Fruit fly (Drosophila melanogaster): Measurements from ENCODE around the gene CG11695.

Gene CG11695

DNA sequence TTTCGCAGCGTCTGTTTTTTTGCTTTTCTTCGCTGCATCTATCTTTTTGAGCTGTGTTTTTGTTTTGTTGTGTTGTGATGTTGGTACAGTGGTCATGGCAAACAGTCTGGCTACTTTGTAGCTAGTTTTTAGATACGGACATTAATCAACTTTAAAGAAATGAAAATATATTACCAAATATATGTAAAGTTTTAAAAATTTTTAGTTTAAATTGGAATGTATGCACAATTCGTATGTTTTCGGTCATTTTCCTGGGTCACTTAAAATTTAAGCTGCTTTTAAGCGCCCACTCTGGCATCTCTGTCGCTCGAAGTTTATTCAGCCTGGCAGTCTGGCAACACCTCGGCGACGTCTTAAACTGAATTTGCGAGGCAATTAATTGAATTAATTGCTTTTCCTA is at the start of gene CG11695:
TSS of gene CG11695 (plus strand) at position 344 of the 400 bp plus-strand sequence.
- TF ChIP-seq noc (tag; optimal IDR thresholded peaks at IDR 0.05), result peak; percentile 54

DNA sequence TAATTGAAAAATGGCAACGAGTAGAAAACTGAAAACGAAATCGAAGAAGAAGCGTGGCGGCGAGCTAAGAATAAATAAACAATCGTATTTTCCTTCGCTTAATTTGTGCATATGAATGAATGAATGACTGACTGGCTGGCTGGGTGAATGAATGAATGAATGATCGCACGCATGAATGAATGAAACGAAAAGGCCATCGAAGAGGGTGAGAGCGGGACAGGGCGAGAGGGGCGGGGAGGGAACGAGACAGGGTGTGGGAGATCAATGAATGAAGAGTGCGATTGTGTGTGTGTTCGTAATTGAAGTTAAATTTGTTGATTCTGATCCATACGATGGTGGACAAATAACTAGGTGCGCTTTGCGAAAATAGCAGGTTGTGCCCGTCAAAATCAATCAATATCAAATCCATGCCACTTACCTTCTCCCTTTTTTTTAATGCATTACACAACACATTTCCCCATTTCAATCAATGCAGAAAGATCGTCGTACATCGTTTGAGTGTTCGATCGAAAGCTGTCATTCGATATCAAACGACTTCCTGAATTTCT is 49.5 kb upstream of the CG11695 start:
- TF ChIP-seq noc (tag; optimal IDR thresholded peaks at IDR 0.05), result no peak

DNA sequence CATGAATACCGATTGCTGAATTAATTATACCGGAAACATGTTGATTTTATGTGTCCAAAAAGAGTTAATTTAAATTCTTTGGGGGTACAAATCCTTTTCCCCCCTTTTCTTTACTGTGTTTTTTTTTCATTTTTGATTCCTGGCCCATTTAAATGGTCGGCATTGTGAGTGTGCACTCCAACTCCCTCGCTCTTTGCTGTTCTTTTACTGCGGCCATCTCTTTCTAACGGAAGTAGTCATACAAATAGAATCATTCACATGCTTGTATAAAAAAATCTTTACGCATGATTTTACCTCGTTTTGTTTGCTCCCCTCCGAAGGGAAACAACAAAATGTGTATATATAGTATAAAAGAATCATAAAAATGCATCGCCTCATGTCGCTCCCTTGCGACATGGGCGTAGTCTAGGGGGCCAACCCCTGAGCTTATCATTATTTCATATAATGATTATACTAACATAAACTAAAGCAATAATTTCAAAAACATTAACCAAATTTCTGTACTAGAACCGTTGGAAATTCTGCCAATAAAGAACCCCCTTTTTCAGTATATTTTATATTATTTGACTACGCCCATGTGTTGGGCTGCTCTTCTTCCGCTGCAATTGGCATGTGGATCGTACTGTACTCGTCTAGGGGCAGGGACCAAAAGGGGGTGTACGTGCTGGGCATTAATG is 48.5 kb upstream of the CG11695 start:
- TF ChIP-seq noc (tag; optimal IDR thresholded peaks at IDR 0.05), result no peak

DNA sequence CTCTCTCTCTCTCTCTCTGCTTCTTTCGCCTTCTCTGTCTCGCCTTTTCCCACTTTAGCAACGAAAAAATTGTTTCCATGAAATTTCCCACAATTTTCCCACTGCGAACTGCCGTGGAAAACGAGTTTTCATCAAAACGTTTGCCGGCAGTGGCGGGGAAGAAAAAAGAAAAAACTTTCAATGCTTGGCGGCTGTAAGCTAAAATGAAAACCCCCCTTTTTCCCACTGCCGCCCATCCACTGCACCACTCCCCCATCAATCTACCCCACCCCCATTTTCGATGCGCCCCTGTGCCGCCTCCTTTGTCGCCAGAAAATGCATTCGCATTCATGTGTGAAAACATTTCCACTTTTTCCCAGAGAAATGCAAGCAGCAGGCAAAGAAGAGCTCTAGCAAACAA is 45.4 kb upstream of the CG11695 start:
- no peak for TF ChIP-seq noc (tag; optimal IDR thresholded peaks at IDR 0.05)

DNA sequence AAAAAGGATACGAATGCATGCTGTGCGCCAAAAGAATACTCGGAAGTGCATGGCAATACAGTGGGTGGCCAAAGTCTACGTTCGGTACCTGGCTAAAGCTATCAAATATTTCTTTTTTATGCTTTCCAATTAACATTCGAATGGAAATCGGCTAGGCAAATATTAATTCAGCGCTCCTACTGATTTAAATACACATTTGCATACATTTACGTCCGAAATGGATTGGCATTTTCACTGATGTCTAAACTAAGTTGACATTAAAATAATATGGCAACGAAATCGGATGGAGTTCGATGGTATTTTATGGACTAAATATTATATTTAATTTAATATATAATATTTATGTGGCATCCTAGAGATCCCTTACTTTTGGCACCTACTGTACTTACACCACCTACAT is 34.2 kb upstream of the CG11695 start:
- TF ChIP-seq noc (tag; optimal IDR thresholded peaks at IDR 0.05), result no peak

DNA sequence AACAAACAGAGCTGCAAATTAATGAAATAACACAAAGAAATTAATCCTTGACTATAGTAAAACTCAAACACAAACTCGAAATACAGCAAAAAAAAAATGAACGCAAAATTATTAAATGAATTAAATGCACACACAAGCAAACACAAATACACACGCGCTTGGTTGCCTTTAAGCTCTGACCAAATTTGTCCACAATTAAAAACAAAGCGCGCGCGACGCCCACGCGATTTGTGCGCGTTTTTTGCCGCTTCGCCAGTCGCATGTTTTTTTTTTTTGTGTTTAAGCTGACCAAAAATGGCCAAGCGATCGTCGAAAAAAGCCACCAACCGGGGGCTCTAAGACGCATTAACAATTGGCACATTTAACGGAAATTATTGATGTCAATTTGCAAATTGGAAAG is 33.4 kb upstream of the CG11695 start:
- no peak for TF ChIP-seq noc (tag; optimal IDR thresholded peaks at IDR 0.05)

DNA sequence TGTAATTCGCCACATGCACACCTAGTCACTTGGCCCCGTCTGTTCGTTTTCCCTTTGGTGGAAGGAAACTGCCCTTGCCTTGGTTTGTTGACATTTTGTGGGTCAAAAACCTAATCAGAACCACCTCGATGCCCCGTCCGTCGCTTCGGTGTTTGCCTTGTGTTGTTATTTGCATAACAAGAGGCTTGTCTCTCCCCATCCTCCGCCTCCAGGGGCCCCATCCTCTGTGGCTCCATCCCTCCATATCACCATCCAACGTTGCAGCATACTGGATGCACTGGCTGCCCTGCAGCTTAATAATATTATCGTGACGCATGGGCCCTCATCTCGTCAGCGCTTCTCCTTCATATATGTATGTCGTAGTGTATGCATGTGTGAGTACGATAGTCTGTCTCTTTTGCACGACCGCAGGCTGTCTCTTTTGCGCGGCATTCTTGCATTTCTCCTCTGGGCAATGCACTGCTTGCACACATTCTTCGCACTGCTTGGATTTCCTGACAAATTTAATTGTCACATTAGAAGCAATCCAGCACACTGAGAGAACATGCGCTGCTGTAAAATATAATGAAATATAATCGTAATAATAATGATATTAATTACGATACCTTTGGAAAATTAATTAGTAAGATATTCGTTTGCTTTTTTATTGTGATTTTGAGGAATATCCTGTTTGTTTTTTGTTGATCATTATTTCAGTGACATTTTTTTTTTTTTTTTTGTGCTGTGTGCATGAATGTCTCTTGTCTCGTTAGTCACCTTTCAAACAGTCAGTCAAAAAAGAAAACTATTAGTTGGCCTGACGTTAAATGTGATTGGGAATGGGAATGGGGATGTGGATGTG is 32.4 kb upstream of the CG11695 start:
- TF ChIP-seq noc (tag; optimal IDR thresholded peaks at IDR 0.05), result no peak

DNA sequence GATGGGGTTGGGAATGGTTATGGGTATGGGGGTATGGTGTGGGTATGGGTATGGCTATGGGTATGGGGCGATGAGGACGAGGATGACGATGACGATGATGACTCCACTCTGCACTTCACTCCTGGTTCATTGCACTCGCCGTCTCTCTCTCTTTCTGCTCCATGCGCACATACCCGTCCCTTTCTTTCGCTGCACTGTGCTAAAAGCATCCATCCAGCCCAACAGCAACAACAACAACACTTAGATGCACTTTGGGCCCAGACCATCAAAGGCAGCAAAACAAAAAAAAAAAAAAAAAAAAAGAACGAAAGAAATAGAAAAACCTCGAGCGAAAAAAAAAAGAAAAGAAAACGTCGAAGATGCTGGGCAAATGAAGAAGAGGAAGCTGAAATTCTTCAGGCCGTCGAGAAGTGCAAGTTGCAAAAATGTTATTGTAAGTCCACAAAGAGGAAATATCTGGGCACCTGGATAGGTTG is 31.7 kb upstream of the CG11695 start:
- no peak for TF ChIP-seq noc (tag; optimal IDR thresholded peaks at IDR 0.05)

DNA sequence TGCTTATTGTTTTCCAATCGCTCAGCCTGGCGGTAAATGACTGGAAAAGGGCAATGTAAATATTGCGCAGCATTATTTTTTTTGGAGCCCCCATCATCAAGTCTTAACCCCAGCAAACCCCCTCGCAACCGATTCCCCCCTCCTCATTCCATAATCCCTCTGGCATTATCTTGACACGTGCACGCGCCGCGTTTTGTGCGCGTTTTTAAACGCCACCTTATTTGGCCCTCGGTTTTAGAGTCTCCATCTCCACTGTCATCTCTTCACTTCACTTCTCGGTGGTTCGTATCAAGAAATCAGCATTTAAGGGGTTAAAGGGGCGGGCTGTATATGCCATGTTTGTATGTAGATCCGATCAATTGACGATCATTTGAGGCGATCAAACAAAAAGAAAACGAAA is 29.7 kb upstream of the CG11695 start:
- no peak for TF ChIP-seq noc (tag; optimal IDR thresholded peaks at IDR 0.05)

DNA sequence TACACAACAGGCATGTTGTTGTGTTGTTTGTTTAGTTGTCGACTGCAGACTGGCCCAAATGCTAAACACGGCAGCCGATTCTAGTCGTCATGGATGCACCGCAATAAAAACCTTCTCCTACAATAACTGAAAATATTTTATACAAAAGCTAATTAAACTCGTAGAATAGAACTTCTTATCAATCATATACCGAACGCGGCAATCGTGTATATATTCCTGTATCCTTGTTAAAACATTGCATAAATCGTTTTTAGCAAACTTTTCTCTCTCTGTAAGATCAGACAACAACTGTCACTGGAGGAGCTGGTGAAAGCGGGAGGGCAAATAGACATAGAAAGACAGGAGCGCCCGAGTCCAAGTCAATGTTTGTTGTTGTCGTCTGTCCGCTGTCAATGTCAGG is 28.0 kb upstream of the CG11695 start:
- TF ChIP-seq noc (tag; optimal IDR thresholded peaks at IDR 0.05), result no peak

DNA sequence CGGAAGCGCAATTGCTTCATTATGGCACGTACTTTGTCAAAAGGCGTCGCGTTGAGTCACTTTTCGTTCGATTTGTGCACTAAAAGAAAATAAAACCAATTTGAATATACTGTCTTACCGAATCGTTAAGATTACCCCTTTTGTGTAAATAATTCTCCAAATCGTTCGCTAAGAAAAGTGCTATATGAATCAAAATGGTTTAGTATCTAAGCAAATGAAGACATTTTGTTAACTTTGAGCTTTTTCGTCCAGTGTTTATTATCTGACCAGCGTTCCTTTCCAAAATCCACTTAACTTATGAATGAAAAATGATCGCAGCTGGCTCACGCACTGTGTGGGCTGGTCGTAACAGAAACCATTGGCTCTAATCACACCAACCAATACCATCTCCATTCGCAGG is 26.6 kb upstream of the CG11695 start:
- peak; percentile 41 for TF ChIP-seq noc (tag; optimal IDR thresholded peaks at IDR 0.05)

DNA sequence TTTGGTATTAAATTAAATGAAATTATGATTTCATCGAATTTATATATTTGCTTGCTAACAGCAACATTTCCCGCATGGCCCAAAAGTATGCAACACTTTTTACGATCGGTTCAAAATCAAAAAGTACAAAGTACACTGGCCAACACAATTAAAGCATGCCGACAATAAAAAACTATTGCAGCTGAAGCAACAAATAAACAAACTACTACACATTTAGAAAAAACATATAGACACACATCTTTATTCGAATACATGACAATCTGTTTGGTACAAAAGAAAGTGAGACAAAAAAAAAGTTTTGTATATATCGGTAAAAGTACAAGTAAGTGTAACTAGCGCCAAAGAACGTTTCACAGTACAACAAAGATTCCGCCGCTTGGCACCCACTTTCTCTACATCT is 21.6 kb upstream of the CG11695 start:
- TF ChIP-seq noc (tag; optimal IDR thresholded peaks at IDR 0.05), result no peak

DNA sequence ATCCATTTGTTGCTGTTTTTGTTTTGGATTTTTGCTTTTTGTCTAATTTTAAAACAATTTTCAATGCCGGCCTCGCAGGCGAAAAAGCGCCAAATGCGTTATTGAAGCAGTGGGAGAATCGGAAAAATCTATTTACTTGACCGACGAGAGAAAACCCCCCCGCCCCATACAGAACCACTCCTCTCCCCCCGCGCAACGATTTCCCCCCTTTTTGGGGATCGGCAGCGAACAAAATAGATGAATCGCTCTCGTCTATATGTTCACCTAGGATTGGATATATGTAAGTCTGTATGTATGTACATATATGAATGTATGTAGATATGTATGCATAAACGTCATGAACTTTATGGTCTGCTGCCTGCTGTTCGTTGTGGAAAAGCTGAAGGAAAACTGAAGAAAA is 19.9 kb upstream of the CG11695 start:
- no peak for TF ChIP-seq noc (tag; optimal IDR thresholded peaks at IDR 0.05)

DNA sequence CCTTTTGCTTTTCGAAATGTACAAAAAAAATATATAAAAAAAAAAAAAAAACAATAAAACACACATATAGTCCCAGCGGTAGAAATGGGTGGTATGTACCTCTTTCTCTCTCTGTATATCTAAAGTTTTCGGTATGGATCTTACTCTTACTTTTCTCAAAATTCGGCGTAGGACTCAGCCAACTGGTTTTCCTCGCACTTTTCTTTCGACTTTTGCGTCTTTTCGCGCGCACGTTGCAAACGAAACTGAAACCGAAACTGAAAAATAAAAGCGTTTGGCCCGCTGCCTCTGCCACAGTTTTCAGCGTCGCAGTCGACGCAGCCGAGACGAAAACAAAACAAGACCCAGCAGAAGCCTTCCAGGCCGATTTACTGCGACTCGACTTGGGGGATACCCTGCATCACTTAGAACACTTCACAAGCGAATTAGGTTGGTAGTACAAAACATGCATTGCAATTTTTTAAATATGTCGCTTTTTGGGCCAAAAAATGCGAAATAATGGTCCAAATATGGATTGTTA is 18.2 kb upstream of the CG11695 start, which contains the start of gene CG1572:
TSS of gene CG1572 (minus strand) at position 266 of the 520 bp plus-strand sequence.
- TF ChIP-seq noc (tag; optimal IDR thresholded peaks at IDR 0.05), result no peak

DNA sequence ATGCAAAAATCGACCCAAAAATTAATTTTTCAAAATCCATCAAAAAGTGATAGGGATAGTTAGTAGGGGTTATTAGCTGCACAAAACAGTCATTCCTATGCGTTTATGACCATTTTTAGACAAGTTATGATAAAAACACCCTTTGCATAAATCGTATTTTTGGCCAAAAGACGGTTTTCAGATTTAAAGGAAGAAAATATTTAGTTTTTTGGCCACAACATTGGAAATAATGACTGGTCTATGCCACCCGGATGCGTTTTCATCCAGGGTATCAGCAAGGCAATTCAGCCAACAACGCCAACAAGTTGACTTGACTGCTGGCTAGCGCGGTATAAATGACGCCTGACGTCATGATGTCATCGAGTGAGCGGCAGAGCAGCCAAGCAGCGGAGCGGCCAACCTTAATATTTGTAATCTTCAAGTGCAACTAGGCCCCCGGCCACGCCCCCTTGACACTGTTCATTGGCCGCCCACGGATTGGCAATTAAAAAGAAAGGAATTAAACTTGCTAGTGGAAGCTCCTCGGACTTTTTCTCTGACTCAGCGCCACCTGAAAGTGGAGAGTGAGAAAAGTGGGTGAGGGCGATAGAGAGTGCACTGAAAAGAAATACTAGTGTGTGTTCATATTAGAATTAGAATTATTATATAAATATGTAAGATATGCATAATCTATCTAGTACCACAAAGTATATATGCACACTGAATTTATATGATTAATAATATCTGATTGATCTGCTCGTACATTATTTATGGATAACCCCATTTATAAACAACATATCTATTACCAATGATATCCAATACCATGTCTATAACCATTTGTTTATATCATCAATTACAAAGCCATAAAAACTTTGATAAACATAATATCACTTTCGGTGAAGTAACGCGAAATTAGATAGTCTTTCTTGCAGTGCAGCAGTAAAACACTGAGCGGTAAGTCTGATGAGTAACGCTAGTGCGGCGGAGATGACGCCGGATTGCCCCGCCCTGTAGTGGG is 16.7 kb upstream of the CG11695 start:
- TF ChIP-seq noc (tag; optimal IDR thresholded peaks at IDR 0.05), result peak; percentile 97

Measured in whole organism, larva.